Worm (Caenorhabditis elegans) whole organism, L1 larva: ENCODE measurements around the gene Y24D9A.6.
A peak's percentile ranks its signal among the peaks of the same experiment; 100 is the strongest.

Source experiments
- C04F5.9 ChIP-seq: sonication (generic microtip); optimal IDR thresholded peaks from 2 replicates; lab custom pipeline; 2016; ENCODE audit warnings: missing genetic modification characterization, missing compliant biosample characterization
- C16A3.4 ChIP-seq: fragments of 150-350 bp; optimal IDR thresholded peaks from 2 replicates; lab custom pipeline; 2014; ENCODE audit warnings: missing biosample characterization, missing genetic modification characterization
- C34B4.2 ChIP-seq: sonication (generic microtip); optimal IDR thresholded peaks from 2 replicates; lab custom pipeline; 2017; ENCODE audit warnings: mild to moderate bottlenecking, missing genetic modification characterization, missing compliant biosample characterization
- F16B12.6 ChIP-seq: fragments of 150-350 bp; optimal IDR thresholded peaks from 2 replicates; lab custom pipeline; 2014; ENCODE audit warnings: missing biosample characterization, missing genetic modification characterization
- Y116A8C.19 ChIP-seq: sonication (generic microtip); optimal IDR thresholded peaks from 2 replicates; lab custom pipeline; 2016; ENCODE audit warnings: missing compliant biosample characterization, missing genetic modification characterization, borderline replicate concordance
- aha-1 ChIP-seq: fragments of 150-350 bp; optimal IDR thresholded peaks from 2 replicates; lab custom pipeline; 2014; ENCODE audit warnings: missing biosample characterization, missing genetic modification characterization
- alr-1 ChIP-seq: fragments of 200-800 bp; sonication (Bioruptor generic); optimal IDR thresholded peaks from 2 replicates; lab custom pipeline; 2018; ENCODE audit warnings: borderline replicate concordance, mild to moderate bottlenecking, missing genetic modification characterization, missing compliant biosample characterization
- aly-2 ChIP-seq: fragments of 150-350 bp; optimal IDR thresholded peaks from 2 replicates; lab custom pipeline; 2014; ENCODE audit warnings: missing biosample characterization, missing genetic modification characterization
- ceh-63 ChIP-seq: fragments of 200-800 bp; sonication (Bioruptor generic); optimal IDR thresholded peaks from 2 replicates; lab custom pipeline; 2018; ENCODE audit warnings: mild to moderate bottlenecking, missing genetic modification characterization, missing compliant biosample characterization
- ceh-88 ChIP-seq: fragments of 200-800 bp; sonication (Bioruptor generic); IDR thresholded peaks from 2 replicates; pipeline ENCODE4 v1.3.6; 2022; ENCODE audit warnings: missing genetic modification characterization, missing compliant biosample characterization
- ceh-90 ChIP-seq: sonication (generic microtip); optimal IDR thresholded peaks from 2 replicates; lab custom pipeline; 2016; ENCODE audit warnings: missing genetic modification characterization, missing compliant biosample characterization
- ces-1 ChIP-seq: fragments of 150-350 bp; optimal IDR thresholded peaks from 2 replicates; lab custom pipeline; 2014; ENCODE audit warnings: missing biosample characterization, missing genetic modification reagents, missing genetic modification characterization
- efl-1 ChIP-seq, 4 experiments: fragments of 150-350 bp; optimal IDR thresholded peaks in 3 of 4; peaks in 1 of 4; 1 replicate in 1 of 4; 2 replicates in 3 of 4; lab custom pipeline; 2014; ENCODE audit warnings: missing biosample characterization in 2 of 4, missing genetic modification characterization in 2 of 4, missing genetic modification reagents in 2 of 4
- egl-13 ChIP-seq: sonication (generic microtip); optimal IDR thresholded peaks from 2 replicates; lab custom pipeline; 2016; ENCODE audit warnings: missing genotype, missing genetic modification reagents, missing genetic modification characterization, missing compliant biosample characterization
- egl-27 ChIP-seq, 2 experiments: fragments of 150-350 bp in 1 of 2; sonication (generic microtip); optimal IDR thresholded peaks; 3 replicates each; lab custom pipeline; 2017 to 2018; ENCODE audit warnings: missing biosample characterization in 2 of 2, missing genetic modification characterization in 2 of 2, missing genetic modification reagents in 2 of 2
- fkh-10 ChIP-seq: sonication (generic microtip); optimal IDR thresholded peaks from 2 replicates; lab custom pipeline; 2017; ENCODE audit warnings: missing biosample characterization, missing genetic modification reagents, missing genetic modification characterization
- fkh-4 ChIP-seq: sonication (generic microtip); optimal IDR thresholded peaks from 2 replicates; lab custom pipeline; 2016; ENCODE audit warnings: missing compliant biosample characterization, missing genetic modification characterization, borderline replicate concordance
- fos-1 ChIP-seq: fragments of 150-350 bp; optimal IDR thresholded peaks from 2 replicates; lab custom pipeline; 2014; ENCODE audit warnings: missing biosample characterization, missing genetic modification characterization
- hlh-17 ChIP-seq: fragments of 200-800 bp; sonication (Bioruptor generic); optimal IDR thresholded peaks from 2 replicates; lab custom pipeline; 2018; ENCODE audit warnings: missing genetic modification characterization, mild to moderate bottlenecking, missing compliant biosample characterization, moderate library complexity, borderline replicate concordance
- hpl-2 ChIP-seq: fragments of 150-350 bp; optimal IDR thresholded peaks from 2 replicates; lab custom pipeline; 2014; ENCODE audit warnings: missing biosample characterization, missing genetic modification reagents, missing genetic modification characterization
- irx-1 ChIP-seq: sonication (generic microtip); optimal IDR thresholded peaks from 2 replicates; lab custom pipeline; 2016; ENCODE audit warnings: missing genetic modification characterization, missing compliant biosample characterization
- isw-1 ChIP-seq: fragments of 200-800 bp; sonication (Bioruptor generic); IDR thresholded peaks from 2 replicates; pipeline ENCODE4 v1.3.6; 2022; ENCODE audit warnings: missing genetic modification characterization, missing compliant biosample characterization
- jun-1 ChIP-seq: fragments of 150-350 bp; optimal IDR thresholded peaks from 2 replicates; lab custom pipeline; 2014; ENCODE audit warnings: missing biosample characterization, missing genetic modification reagents, missing genetic modification characterization
- lin-13 ChIP-seq: fragments of 150-350 bp; optimal IDR thresholded peaks from 2 replicates; lab custom pipeline; 2014; ENCODE audit warnings: missing biosample characterization, missing genetic modification reagents, missing genetic modification characterization
- lin-35 ChIP-seq, 2 experiments: fragments of 150-350 bp; optimal IDR thresholded peaks; 2 replicates each; lab custom pipeline; 2014; ENCODE audit warnings: missing biosample characterization in 2 of 2, missing genetic modification characterization in 2 of 2, missing genetic modification reagents in 2 of 2
- lir-3 ChIP-seq: sonication (generic microtip); optimal IDR thresholded peaks from 2 replicates; lab custom pipeline; 2016; ENCODE audit warnings: mild to moderate bottlenecking, missing genetic modification characterization, moderate library complexity, missing compliant biosample characterization; ENCODE audit not compliant: poor library complexity
- mdl-1 ChIP-seq, 2 experiments: fragments of 150-350 bp; optimal IDR thresholded peaks; 2 replicates each; lab custom pipeline; 2014 to 2017; ENCODE audit warnings: missing biosample characterization in 2 of 2, missing genetic modification characterization in 2 of 2, inconsistent platforms in 1 of 2
- mef-2 ChIP-seq: fragments of 150-350 bp; optimal IDR thresholded peaks from 2 replicates; lab custom pipeline; 2014; ENCODE audit warnings: missing biosample characterization, missing genetic modification characterization
- mep-1 ChIP-seq: fragments of 150-350 bp; optimal IDR thresholded peaks from 2 replicates; lab custom pipeline; 2014; ENCODE audit warnings: missing biosample characterization, missing genetic modification characterization
- nhr-11 ChIP-seq: fragments of 150-350 bp; optimal IDR thresholded peaks from 2 replicates; lab custom pipeline; 2014; ENCODE audit warnings: missing biosample characterization, missing genetic modification characterization
- nhr-20 ChIP-seq: sonication (generic microtip); optimal IDR thresholded peaks from 2 replicates; lab custom pipeline; 2016; ENCODE audit warnings: mild to moderate bottlenecking, missing genetic modification characterization, missing compliant biosample characterization
- nhr-237 ChIP-seq: fragments of 150-350 bp; optimal IDR thresholded peaks from 2 replicates; lab custom pipeline; 2014; ENCODE audit warnings: missing biosample characterization, missing genetic modification characterization
- nhr-28 ChIP-seq: fragments of 150-350 bp; optimal IDR thresholded peaks from 2 replicates; lab custom pipeline; 2014; ENCODE audit warnings: missing biosample characterization, missing genetic modification characterization
- nhr-71 ChIP-seq: sonication (generic microtip); optimal IDR thresholded peaks from 2 replicates; lab custom pipeline; 2016; ENCODE audit warnings: mild to moderate bottlenecking, missing genetic modification characterization, moderate library complexity, missing compliant biosample characterization
- nhr-76 ChIP-seq: sonication (generic microtip); optimal IDR thresholded peaks from 2 replicates; lab custom pipeline; 2017; ENCODE audit warnings: missing biosample characterization, missing genetic modification characterization
- nhr-77 ChIP-seq: fragments of 150-350 bp; optimal IDR thresholded peaks from 2 replicates; lab custom pipeline; 2014; ENCODE audit warnings: missing biosample characterization, missing genetic modification characterization
- nhr-85 ChIP-seq: sonication (generic microtip); peaks from one replicate; lab custom pipeline; 2016; ENCODE audit warnings: missing genetic modification characterization, inconsistent platforms, missing compliant biosample characterization
- nhr-90 ChIP-seq: sonication (generic microtip); optimal IDR thresholded peaks from 2 replicates; lab custom pipeline; 2016; ENCODE audit warnings: mild to moderate bottlenecking, missing genetic modification characterization, missing compliant biosample characterization; ENCODE audit not compliant: poor library complexity
- skn-1 ChIP-seq: fragments of 150-350 bp; optimal IDR thresholded peaks from 2 replicates; lab custom pipeline; 2014; ENCODE audit warnings: missing biosample characterization, missing genetic modification characterization
- sox-4 ChIP-seq: sonication (generic microtip); optimal IDR thresholded peaks from 2 replicates; lab custom pipeline; 2016; ENCODE audit warnings: missing genetic modification characterization, missing compliant biosample characterization
- unc-130 ChIP-seq: fragments of 150-350 bp; optimal IDR thresholded peaks from 2 replicates; lab custom pipeline; 2017; ENCODE audit warnings: missing biosample characterization, missing genetic modification characterization, inconsistent platforms
- unc-30 ChIP-seq: sonication (generic microtip); optimal IDR thresholded peaks from 2 replicates; lab custom pipeline; 2017; ENCODE audit warnings: missing biosample characterization, missing genetic modification characterization
- unc-86 ChIP-seq: sonication (generic microtip); optimal IDR thresholded peaks from 2 replicates; lab custom pipeline; 2016; ENCODE audit warnings: missing genetic modification characterization, missing compliant biosample characterization
- xbp-1 ChIP-seq: sonication (generic microtip); optimal IDR thresholded peaks from 2 replicates; lab custom pipeline; 2016; ENCODE audit warnings: missing genetic modification characterization, missing compliant biosample characterization
- ztf-11 ChIP-seq, 2 experiments: sonication (generic microtip); optimal IDR thresholded peaks; 2 replicates each; lab custom pipeline; 2016 to 2017; ENCODE audit warnings: missing genetic modification characterization in 2 of 2, missing biosample characterization in 1 of 2, missing compliant biosample characterization in 1 of 2
- ztf-4 ChIP-seq: fragments of 150-350 bp; optimal IDR thresholded peaks from 2 replicates; lab custom pipeline; 2014; ENCODE audit warnings: missing biosample characterization, missing genetic modification characterization

Gene Y24D9A.6

ce11 chrIV:4448343-4448742, 48.1 kb upstream of the Y24D9A.6 start:
- peak; percentile 88 for TF ChIP-seq alr-1 (tag; lab: Kevin White, UChicago)
- no peak for TF ChIP-seq ztf-4 (tag; lab: Kevin White, UChicago)
- no peak for TF ChIP-seq efl-1 (optimal IDR thresholded peaks at IDR 0.05; lab: Kevin White, UChicago)
- TF ChIP-seq efl-1 (GFP tag; optimal IDR thresholded peaks at IDR 0.05 in 1 of 2; lab: Kevin White, UChicago) = peak in 1 of 2 experiments; percentile 52
- TF ChIP-seq, all 84 proteins: peak for 2

DNA sequence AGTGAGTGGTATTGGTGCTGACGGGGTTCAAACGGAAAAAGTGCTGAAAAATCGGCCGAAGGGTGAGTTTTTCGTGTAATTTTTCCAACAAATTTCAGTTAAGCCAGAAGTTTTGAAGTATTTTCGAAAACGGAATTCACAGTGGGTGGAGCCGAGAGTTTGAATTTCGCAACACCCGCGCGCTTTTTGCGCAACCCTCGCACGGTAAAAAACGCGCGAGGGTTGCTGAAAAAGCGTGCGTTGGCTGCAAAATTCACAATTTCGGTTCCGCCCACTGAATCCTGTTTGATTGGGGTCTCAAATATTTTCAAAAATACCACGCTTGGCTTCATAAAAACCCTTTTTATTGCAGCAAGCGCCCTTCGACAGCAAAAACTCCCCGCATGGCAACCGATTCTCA, 47.2 kb upstream of the Y24D9A.6 start:
- no peak for TF ChIP-seq mep-1 (tag; lab: Kevin White, UChicago)
- TF ChIP-seq nhr-90 (tag; lab: Kevin White, UChicago) = no peak
- TF ChIP-seq ces-1 (GFP tag; lab: Kevin White, UChicago) = no peak
- no peak for TF ChIP-seq egl-13
- no peak for TF ChIP-seq Y116A8C.19
- no peak for TF ChIP-seq nhr-77 (tag; lab: Kevin White, UChicago)
- no peak for TF ChIP-seq jun-1 (tag; lab: Kevin White, UChicago)
- no peak for TF ChIP-seq ztf-4 (tag; lab: Kevin White, UChicago)
- no peak for TF ChIP-seq aly-2
- TF ChIP-seq lir-3 (tag; lab: Kevin White, UChicago) = no peak

DNA sequence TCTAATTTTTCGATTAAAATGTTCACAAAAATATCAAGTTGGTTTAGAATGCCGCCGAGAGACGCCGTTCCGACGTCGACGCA, 46.9 kb upstream of the Y24D9A.6 start, which contains the start of gene chat-1:
Gene chat-1, plus strand, starts transcription at position 48 of the 83 bp plus-strand sequence.
- TF ChIP-seq aha-1 (tag; lab: Kevin White, UChicago) (no peak), fkh-10 (GFP tag; lab: Kevin White, UChicago) (no peak), hpl-2 (no peak), F16B12.6 (no peak), egl-27 (tag; optimal IDR thresholded peaks at IDR 0.05; lab: Kevin White, UChicago) (no peak), nhr-71 (tag; lab: Kevin White, UChicago) (no peak), skn-1 (tag; lab: Kevin White, UChicago) (no peak), nhr-76 (tag; lab: Kevin White, UChicago) (no peak), nhr-77 (tag; lab: Kevin White, UChicago) (no peak)

DNA sequence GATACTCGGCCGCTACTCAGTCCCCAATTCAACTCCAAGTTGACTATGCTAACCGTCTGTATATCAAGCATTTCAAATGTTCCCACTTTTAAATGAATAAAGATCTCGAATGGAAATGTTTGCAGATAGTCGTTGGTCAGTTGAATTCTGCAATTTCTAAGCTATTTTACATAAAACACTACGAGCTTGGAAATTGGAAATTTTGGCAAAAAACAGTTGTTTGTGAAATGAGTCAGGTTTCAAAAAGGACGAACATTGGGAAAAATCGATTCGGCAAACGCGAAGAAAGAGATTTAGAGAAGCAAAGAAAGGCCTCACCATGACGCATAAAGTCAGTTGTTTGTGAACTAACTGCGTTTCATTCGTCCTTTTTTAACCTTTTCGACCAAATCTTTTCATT, 46.7 kb upstream of the Y24D9A.6 start:
- no peak for TF ChIP-seq isw-1 (GFP tag; lab: Robert Waterston, UW)
- TF ChIP-seq lin-35 (GFP tag; optimal IDR thresholded peaks at IDR 0.05; lab: Kevin White, UChicago) = peak; percentile 46 to 59
- peak; percentile 37 for TF ChIP-seq nhr-77 (tag; lab: Kevin White, UChicago)
- peak; percentile 47 for TF ChIP-seq jun-1 (tag; lab: Kevin White, UChicago)
- no peak for TF ChIP-seq alr-1 (tag; lab: Kevin White, UChicago)
- TF ChIP-seq ceh-90 (tag; lab: Kevin White, UChicago) = no peak
- TF ChIP-seq mef-2 (tag; lab: Kevin White, UChicago) = no peak
- no peak for TF ChIP-seq aha-1 (tag; lab: Kevin White, UChicago)
- TF ChIP-seq mdl-1 (tag; optimal IDR thresholded peaks at IDR 0.05; lab: Kevin White, UChicago) = peak in 1 of 2 experiments; percentile 43
- TF ChIP-seq C34B4.2 (tag; lab: Kevin White, UChicago) = no peak
- TF ChIP-seq unc-30 = no peak
- TF ChIP-seq xbp-1 = peak; percentile 21
- no peak for TF ChIP-seq C16A3.4 (tag; lab: Kevin White, UChicago)
- TF ChIP-seq ztf-4 (tag; lab: Kevin White, UChicago) = no peak
- no peak for TF ChIP-seq ceh-63
- TF ChIP-seq hlh-17 = no peak
- TF ChIP-seq nhr-20 = peak; percentile 54
- no peak for TF ChIP-seq nhr-237
- peak in 1 of 2 experiments; percentile 23 for TF ChIP-seq ztf-11 (tag; optimal IDR thresholded peaks at IDR 0.05; lab: Kevin White, UChicago)
- TF ChIP-seq C04F5.9 (tag; lab: Kevin White, UChicago) = no peak
- TF ChIP-seq nhr-11 (tag; lab: Kevin White, UChicago) = no peak
- no peak for TF ChIP-seq sox-4
- no peak for TF ChIP-seq fkh-4
- TF ChIP-seq fos-1 = peak; percentile 34
- TF ChIP-seq unc-86 (tag; lab: Kevin White, UChicago) = no peak
- TF ChIP-seq lir-3 (tag; lab: Kevin White, UChicago) = no peak
- TF ChIP-seq irx-1 = no peak
- TF ChIP-seq nhr-28 (tag; lab: Kevin White, UChicago) = no peak
- no peak for TF ChIP-seq lin-13
- peak; percentile 39 for TF ChIP-seq nhr-85 (tag; lab: Kevin White, UChicago)
- no peak for TF ChIP-seq unc-130 (tag; lab: Kevin White, UChicago)
- TF ChIP-seq Y116A8C.19 = no peak
- TF ChIP-seq ceh-88 = no peak
- no peak for TF ChIP-seq fkh-10 (GFP tag; lab: Kevin White, UChicago)
- no peak for TF ChIP-seq nhr-76 (tag; lab: Kevin White, UChicago)
- TF ChIP-seq efl-1 (optimal IDR thresholded peaks at IDR 0.05; lab: Kevin White, UChicago) = peak; percentile 55 to 60
- TF ChIP-seq efl-1 (GFP tag; optimal IDR thresholded peaks at IDR 0.05 in 1 of 2; lab: Kevin White, UChicago) = peak; percentile 37 to 48
- TF ChIP-seq hpl-2 = peak; percentile 10
